Worm (Caenorhabditis elegans) whole organism, young adult: ENCODE data around the gene ZK353.3.

Source experiments
- Y53G8AR.9 ChIP-seq: fragments of 200-800 bp; sonication (Bioruptor generic); conservative IDR thresholded peaks from 2 replicates; pipeline ENCODE4 v1.3.6; 2022; ENCODE audit warnings: missing genetic modification reagents, missing genetic modification characterization, missing compliant biosample characterization
- gei-17 ChIP-seq: fragments of 200-800 bp; sonication (Bioruptor generic); optimal IDR thresholded peaks from 2 replicates; lab custom pipeline; 2018; ENCODE audit warnings: mild to moderate bottlenecking, missing genetic modification characterization, missing compliant biosample characterization

DNA sequence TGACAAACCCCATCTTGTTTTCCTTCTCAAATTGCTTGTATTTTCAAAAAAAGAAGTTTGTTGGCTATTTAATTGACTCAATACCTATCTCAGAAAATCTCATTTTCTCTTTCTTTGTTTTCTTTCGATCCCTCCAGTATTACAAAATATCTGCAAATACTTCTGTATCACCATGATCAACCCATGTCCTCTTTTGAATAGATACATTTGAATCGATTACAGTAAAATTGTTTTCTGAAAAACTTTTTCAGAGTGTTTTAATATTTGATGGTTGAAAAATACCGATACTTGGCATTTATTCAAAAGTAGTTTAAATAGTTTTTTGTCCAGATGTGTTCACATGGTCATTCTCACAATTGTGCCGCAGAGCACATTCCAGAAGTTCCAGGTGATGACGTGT lies 13.4 kb downstream of the ZK353.3 start, which contains the start of gene ZK353.9:
- TF ChIP-seq Y53G8AR.9 (no peak), gei-17 (GFP tag; lab: Kevin White, UChicago) (no peak)
